Worm (Caenorhabditis elegans): ENCODE data around the gene F26F4.8.
A peak's percentile ranks its signal among the peaks of the same experiment; 100 is the strongest.

Gene F26F4.8

ce11 chrIII:4905405-4905804 is at the start of gene F26F4.8:
F26F4.8 (minus strand) TSS chrIII:4905473.
- TF ChIP-seq mes-2 (tag; optimal IDR thresholded peaks at IDR 0.05; ENCODE audit: poor library complexity, severe bottlenecking) (peak; percentile 69), dpl-1 (GFP tag; optimal IDR thresholded peaks at IDR 0.05) (peak; percentile 49), lin-29 (GFP tag; IDR thresholded peaks at IDR 0.05) (no peak), unc-130 (GFP tag; optimal IDR thresholded peaks at IDR 0.05) (peak; percentile 77), sdz-12 (GFP tag; optimal IDR thresholded peaks at IDR 0.05) (no peak), rbr-2 (tag; optimal IDR thresholded peaks at IDR 0.05) (peak; percentile 3), hif-1 (tag; optimal IDR thresholded peaks at IDR 0.05) (peak in 1 of 2 experiments; percentile 52), dmd-8 (GFP tag; IDR thresholded peaks at IDR 0.05) (no peak), pha-4 (GFP tag; IDR thresholded peaks at IDR 0.05) (no peak), pha-4 (tag; optimal IDR thresholded peaks at IDR 0.05) (no peak)

- TF ChIP-seq nhr-48 (tag; optimal IDR thresholded peaks at IDR 0.05) (no peak), daf-8 (GFP tag; IDR thresholded peaks at IDR 0.05) (no peak)
Observed at ce11 chrIII:4952970-4953369, 47.7 kb upstream of the F26F4.8 start.

ce11 chrIII:4951824-4952223 is 46.6 kb upstream of the F26F4.8 start, which contains the start of gene flh-2:
flh-2 (plus strand) TSS chrIII:4952124.
- TF ChIP-seq zfp-3 (GFP tag; conservative IDR thresholded peaks at IDR 0.05), result no peak
- TF ChIP-seq ceh-20 (GFP tag; IDR thresholded peaks at IDR 0.05), result no peak
- TF ChIP-seq pha-4 (GFP tag; IDR thresholded peaks at IDR 0.05), result no peak
- TF ChIP-seq pha-4 (tag; optimal IDR thresholded peaks at IDR 0.05), result no peak
- no peak for TF ChIP-seq ctbp-1 (GFP tag; IDR thresholded peaks at IDR 0.05)
- no peak for TF ChIP-seq mxl-3 (GFP tag; optimal IDR thresholded peaks at IDR 0.05)
- TF ChIP-seq Y75B8A.6 (GFP tag; IDR thresholded peaks at IDR 0.05), result no peak
- TF ChIP-seq unc-130 (GFP tag; optimal IDR thresholded peaks at IDR 0.05), result no peak
- no peak for TF ChIP-seq zag-1 (tag; optimal IDR thresholded peaks at IDR 0.05)
- TF ChIP-seq egl-27 (tag; optimal IDR thresholded peaks at IDR 0.05), result no peak
- TF ChIP-seq fos-1 (tag; optimal IDR thresholded peaks at IDR 0.05), result no peak
- TF ChIP-seq lin-13 (GFP tag; optimal IDR thresholded peaks at IDR 0.05), result no peak

DNA sequence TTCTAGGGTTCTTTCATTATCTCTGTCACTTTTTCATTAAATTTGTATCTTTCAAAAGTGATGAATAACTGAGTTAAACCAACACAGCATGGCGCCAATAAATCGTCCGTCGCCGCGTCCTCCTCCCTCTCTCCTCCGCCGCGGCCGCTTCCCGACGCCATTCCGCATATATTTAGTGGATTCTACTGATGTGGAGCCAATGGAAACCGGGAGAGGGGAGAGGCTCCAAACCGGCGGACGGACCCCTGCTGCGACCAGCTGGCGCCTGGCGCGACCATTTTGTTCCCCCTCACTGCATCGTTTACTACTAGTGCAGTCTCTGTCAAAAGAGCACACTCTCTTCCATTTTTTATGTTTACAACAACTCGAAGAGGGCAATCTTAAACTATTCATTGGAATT is 45.9 kb upstream of the F26F4.8 start:
- peak; percentile 66 for TF ChIP-seq aha-1 (tag)
- no peak for TF ChIP-seq gei-8 (GFP tag; optimal IDR thresholded peaks at IDR 0.05)
- no peak for TF ChIP-seq snpc-4 (tag; optimal IDR thresholded peaks at IDR 0.05)
- TF ChIP-seq hlh-11 (tag; optimal IDR thresholded peaks at IDR 0.05), result peak; percentile 26
- no peak for TF ChIP-seq nhr-25 (tag; optimal IDR thresholded peaks at IDR 0.05; ENCODE audit: borderline replicate concordance, insufficient read depth)
- no peak for TF ChIP-seq dve-1 (tag; optimal IDR thresholded peaks at IDR 0.05; ENCODE audit: insufficient read depth)
- TF ChIP-seq ceh-20 (GFP tag; IDR thresholded peaks at IDR 0.05), result no peak
- TF ChIP-seq nhr-11 (tag; optimal IDR thresholded peaks at IDR 0.05), result no peak
- peak in 1 of 2 experiments; percentile 67 for TF ChIP-seq daf-16 (GFP tag; optimal IDR thresholded peaks at IDR 0.05)
- TF ChIP-seq daf-16 (tag; optimal IDR thresholded peaks at IDR 0.05), result peak; percentile 12
- TF ChIP-seq egl-43 (GFP tag; IDR thresholded peaks at IDR 0.05), result 0 out of 2 replicates have a peak, but pooled peaks have one; percentile 23
- peak; percentile 92 for TF ChIP-seq set-16 (GFP tag; IDR thresholded peaks at IDR 0.05)
- no peak for TF ChIP-seq nhr-102 (tag; optimal IDR thresholded peaks at IDR 0.05)
- TF ChIP-seq T20F7.1 (GFP tag; optimal IDR thresholded peaks at IDR 0.05), result no peak
- TF ChIP-seq ceh-28 (tag; optimal IDR thresholded peaks at IDR 0.05), result no peak
- no peak for TF ChIP-seq F26F4.8 (GFP tag; conservative IDR thresholded peaks at IDR 0.05)
